Worm (Caenorhabditis elegans) whole organism, mixed stage, embryonic: ENCODE data around the gene tofu-1.

Source experiments
- hlh-1 ChIP-seq: fragments of 150-350 bp; optimal IDR thresholded peaks from 2 replicates; lab custom pipeline; 2014; ENCODE audit warnings: missing biosample characterization, missing genetic modification reagents, missing genetic modification characterization
- lin-13 ChIP-seq: fragments of 150-350 bp; optimal IDR thresholded peaks from 2 replicates; lab custom pipeline; 2014; ENCODE audit warnings: missing biosample characterization, missing genetic modification characterization
- mep-1 ChIP-seq: fragments of 150-350 bp; optimal IDR thresholded peaks from 2 replicates; lab custom pipeline; 2017; ENCODE audit warnings: missing biosample characterization, missing genetic modification reagents, missing genetic modification characterization, inconsistent platforms
- snpc-4 ChIP-seq: fragments of 150-350 bp; optimal IDR thresholded peaks from 2 replicates; lab custom pipeline; 2014; ENCODE audit warnings: missing biosample characterization, missing genetic modification characterization

ce11 chrV:9977211-9977610 lies 3.7 kb upstream of the tofu-1 start:
- TF ChIP-seq lin-13 (tag; lab: Kevin White, UChicago) (no peak), snpc-4 (tag; lab: Kevin White, UChicago) (no peak), hlh-1 (tag; lab: Kevin White, UChicago) (no peak), mep-1 (no peak)
